Worm (Caenorhabditis elegans): ENCODE measurements around the gene Y53F4B.36.
"Not testable (repeated sequence)": the region's sequence is repeated elsewhere in the genome, so short reads cannot be mapped to it uniquely, and the experiment has no call there.

The Y53F4B.36 gene

DNA sequence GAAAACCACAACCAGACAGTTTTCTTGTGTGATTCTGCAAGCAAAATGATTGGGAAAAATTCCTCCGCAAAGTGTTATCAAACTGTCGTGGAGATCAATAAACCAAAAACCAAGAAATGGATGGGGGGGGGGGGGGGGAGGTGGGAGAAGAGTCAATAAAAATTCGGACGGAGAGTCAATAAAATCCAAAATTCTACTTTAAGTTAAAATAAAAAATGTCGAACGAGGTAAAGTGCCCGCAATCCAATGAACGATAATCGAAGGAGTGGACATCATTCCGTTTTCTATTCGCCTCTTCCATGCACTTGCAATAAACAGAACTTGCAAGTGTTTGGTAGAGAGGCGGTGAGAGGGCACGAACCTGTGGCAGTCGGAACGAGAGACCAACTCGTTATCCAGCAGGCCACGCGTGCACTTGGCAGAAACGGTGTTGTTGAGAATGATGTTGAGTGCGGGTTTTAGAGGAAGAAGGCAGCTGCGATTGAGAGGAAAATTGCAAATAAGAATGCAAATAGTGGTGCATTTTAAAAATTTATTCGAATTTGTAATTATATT, 10.0 kb upstream of the Y53F4B.36 start, which contains the start of gene gst-27 (continued):
- peak; percentile 80 for TF ChIP-seq nhr-77 (tag; optimal IDR thresholded peaks at IDR 0.05)
- peak; percentile 85 for TF ChIP-seq fos-1 (tag; optimal IDR thresholded peaks at IDR 0.05)
- TF ChIP-seq snpc-4 (tag; optimal IDR thresholded peaks at IDR 0.05), result peak; percentile 62
- TF ChIP-seq R02D3.7 (tag; optimal IDR thresholded peaks at IDR 0.05), result no peak
- TF ChIP-seq mbf-1 (tag; optimal IDR thresholded peaks at IDR 0.05), result no peak
- TF ChIP-seq unc-55 (GFP tag; optimal IDR thresholded peaks at IDR 0.05), result peak; percentile 72
- TF ChIP-seq nhr-6 (tag; optimal IDR thresholded peaks at IDR 0.05), result no peak
- TF ChIP-seq nhr-25 (tag; optimal IDR thresholded peaks at IDR 0.05), result peak; percentile 63
- peak; percentile 92 for TF ChIP-seq crh-2 (tag; optimal IDR thresholded peaks at IDR 0.05)
- peak; percentile 69 for TF ChIP-seq lin-11 (tag; optimal IDR thresholded peaks at IDR 0.05)
- TF ChIP-seq Y55F3AM.14 (GFP tag; optimal IDR thresholded peaks at IDR 0.05), result peak; percentile 82
- no peak for TF ChIP-seq nhr-11 (tag; optimal IDR thresholded peaks at IDR 0.05)
- TF ChIP-seq nhr-12 (tag; optimal IDR thresholded peaks at IDR 0.05), result no peak
- peak; percentile 84 for TF ChIP-seq C34F6.9 (tag; optimal IDR thresholded peaks at IDR 0.05)
- no peak for TF ChIP-seq nhr-23 (tag; optimal IDR thresholded peaks at IDR 0.05)
- no peak for TF ChIP-seq lin-39 (tag; optimal IDR thresholded peaks at IDR 0.05)
- TF ChIP-seq elt-3 (tag; optimal IDR thresholded peaks at IDR 0.05), result no peak
- TF ChIP-seq sma-9 (GFP tag; optimal IDR thresholded peaks at IDR 0.05), result peak; percentile 83
- no peak for TF ChIP-seq sma-9 (tag; optimal IDR thresholded peaks at IDR 0.05)
- peak; percentile 26 for TF ChIP-seq ceh-16 (tag; optimal IDR thresholded peaks at IDR 0.05)
- TF ChIP-seq unc-39 (tag; optimal IDR thresholded peaks at IDR 0.05), result no peak
- peak; percentile 65 for TF ChIP-seq zag-1 (tag; optimal IDR thresholded peaks at IDR 0.05)
- TF ChIP-seq mdl-1 (tag; optimal IDR thresholded peaks at IDR 0.05), result peak; percentile 29 to 48
- no peak for TF ChIP-seq dmd-4 (tag; optimal IDR thresholded peaks at IDR 0.05)
- TF ChIP-seq ztf-1 (GFP tag; conservative IDR thresholded peaks at IDR 0.05), result no peak
- TF ChIP-seq ZK546.5 (tag; optimal IDR thresholded peaks at IDR 0.05), result no peak

ce11 chrII:15167340-15167739, 8.4 kb upstream of the Y53F4B.36 start, which contains the start of gene gst-28:
TSS of gene gst-28 (minus strand) at chrII:15167577.
- TF ChIP-seq ZK546.5 (tag; optimal IDR thresholded peaks at IDR 0.05) (no peak), sma-9 (GFP tag; optimal IDR thresholded peaks at IDR 0.05) (peak; percentile 14), sma-9 (tag; optimal IDR thresholded peaks at IDR 0.05) (no peak)

DNA sequence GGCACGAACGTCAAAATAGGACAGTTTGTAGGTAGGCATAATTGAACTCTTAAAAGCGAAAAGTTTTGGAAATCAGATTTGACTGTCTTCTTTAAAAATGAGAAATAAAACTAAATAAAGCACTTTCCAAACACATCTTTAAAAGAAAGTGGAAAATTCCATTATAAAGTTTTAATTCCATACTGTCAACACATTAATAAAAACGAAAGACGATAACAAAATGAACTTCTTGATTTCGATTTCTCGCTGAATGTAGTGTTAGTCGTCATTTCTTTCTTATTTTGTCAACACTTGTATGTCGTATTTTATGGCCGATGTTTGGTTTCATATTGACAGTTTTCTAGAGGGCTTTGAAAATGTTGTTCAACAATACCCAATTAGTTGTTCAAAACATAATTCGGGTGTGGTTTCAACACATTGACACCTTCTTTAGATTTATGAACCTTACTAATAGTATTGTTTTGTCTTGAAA, 5.9 kb upstream of the Y53F4B.36 start, which contains the start of gene gst-29:
gst-29 (minus strand) TSS at position 51 of the 472 bp plus-strand sequence.
- TF ChIP-seq mbf-1 (tag; optimal IDR thresholded peaks at IDR 0.05), result no peak
- TF ChIP-seq F13H6.1 (tag; optimal IDR thresholded peaks at IDR 0.05), result no peak
- TF ChIP-seq sma-9 (GFP tag; optimal IDR thresholded peaks at IDR 0.05), result no peak
- no peak for TF ChIP-seq sma-9 (tag; optimal IDR thresholded peaks at IDR 0.05)
- no peak for TF ChIP-seq nhr-11 (tag; optimal IDR thresholded peaks at IDR 0.05)
- no peak for TF ChIP-seq lin-11 (tag; optimal IDR thresholded peaks at IDR 0.05)
- TF ChIP-seq mdl-1 (tag; optimal IDR thresholded peaks at IDR 0.05), result no peak
- TF ChIP-seq ZK546.5 (tag; optimal IDR thresholded peaks at IDR 0.05), result no peak
- TF ChIP-seq nhr-77 (tag; optimal IDR thresholded peaks at IDR 0.05), result no peak
- TF ChIP-seq fos-1 (tag; optimal IDR thresholded peaks at IDR 0.05), result no peak
- TF ChIP-seq nhr-25 (tag; optimal IDR thresholded peaks at IDR 0.05), result no peak
- TF ChIP-seq egl-27 (tag; optimal IDR thresholded peaks at IDR 0.05), result no peak

DNA sequence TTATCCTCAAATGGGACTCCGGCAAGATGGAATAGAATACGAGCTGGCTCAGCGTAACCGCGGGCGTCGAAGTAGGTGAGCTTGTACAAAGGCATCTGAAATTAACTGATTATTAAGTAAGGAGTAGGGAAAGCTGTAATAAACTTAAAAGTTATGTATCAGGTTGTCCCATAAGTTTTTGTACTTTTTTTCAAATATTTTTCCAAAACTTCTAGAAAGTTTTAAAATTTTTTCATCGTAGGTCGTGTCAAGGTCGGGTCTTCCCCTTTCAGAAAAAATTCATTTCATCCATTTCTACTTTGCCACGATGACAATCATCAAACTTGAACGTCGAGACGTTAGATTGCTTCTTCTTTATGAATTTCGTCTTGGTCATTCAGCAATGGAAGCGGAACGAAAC, 3.9 kb upstream of the Y53F4B.36 start, which contains the start of gene gst-39:
gst-39 (minus strand) TSS at position 101 of the 400 bp plus-strand sequence.
- not testable (repeated sequence) for TF ChIP-seq fos-1, skn-1, F13H6.1 (tag; optimal IDR thresholded peaks at IDR 0.05)

DNA sequence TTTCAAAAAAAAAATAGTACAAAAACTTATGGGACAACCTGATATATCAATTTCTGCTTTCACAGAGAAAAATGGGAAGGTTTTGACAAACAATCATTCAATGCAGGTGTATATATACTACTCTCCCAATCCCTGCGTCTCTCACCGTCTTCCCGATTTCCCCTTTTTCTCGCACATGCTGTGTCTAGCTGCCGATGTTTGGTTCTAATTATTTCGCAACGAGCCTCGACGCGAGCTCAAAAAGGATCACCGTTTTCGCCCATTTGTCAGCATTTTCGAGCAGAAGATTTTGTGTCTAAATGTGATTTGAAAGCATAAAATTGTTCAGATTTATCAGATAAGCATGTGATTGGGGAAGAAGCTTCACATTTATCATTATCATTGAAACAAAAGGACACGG, 2.6 kb upstream of the Y53F4B.36 start:
- TF ChIP-seq lsy-2 (tag; optimal IDR thresholded peaks at IDR 0.05) (peak in 1 of 2 experiments; percentile 1), nhr-6 (tag; optimal IDR thresholded peaks at IDR 0.05) (no peak), unc-62 (GFP tag; optimal IDR thresholded peaks at IDR 0.05) (no peak), nhr-10 (tag; optimal IDR thresholded peaks at IDR 0.05) (no peak), alr-1 (tag; optimal IDR thresholded peaks at IDR 0.05) (no peak), lin-13 (GFP tag; optimal IDR thresholded peaks at IDR 0.05) (no peak), nhr-11 (tag; optimal IDR thresholded peaks at IDR 0.05) (no peak), mbf-1 (tag; optimal IDR thresholded peaks at IDR 0.05) (no peak), dmd-4 (tag; optimal IDR thresholded peaks at IDR 0.05) (no peak), ztf-1 (GFP tag; conservative IDR thresholded peaks at IDR 0.05) (no peak), nhr-237 (tag; optimal IDR thresholded peaks at IDR 0.05) (no peak), ZK546.5 (tag; optimal IDR thresholded peaks at IDR 0.05) (no peak), sma-9 (GFP tag; optimal IDR thresholded peaks at IDR 0.05) (peak; percentile 11), sma-9 (tag; optimal IDR thresholded peaks at IDR 0.05) (no peak), lin-39 (tag; optimal IDR thresholded peaks at IDR 0.05) (no peak), blmp-1 (tag; optimal IDR thresholded peaks at IDR 0.05; ENCODE audit: insufficient read depth) (no peak), nhr-129 (tag; optimal IDR thresholded peaks at IDR 0.05) (peak; percentile 54), egl-27 (tag; optimal IDR thresholded peaks at IDR 0.05) (no peak), nhr-25 (tag; optimal IDR thresholded peaks at IDR 0.05) (no peak), nhr-23 (tag; optimal IDR thresholded peaks at IDR 0.05) (no peak), snpc-4 (tag; optimal IDR thresholded peaks at IDR 0.05) (no peak), sem-4 (tag; optimal IDR thresholded peaks at IDR 0.05) (no peak), aly-2 (tag; optimal IDR thresholded peaks at IDR 0.05) (no peak), R02D3.7 (tag; optimal IDR thresholded peaks at IDR 0.05) (no peak), nhr-77 (tag; optimal IDR thresholded peaks at IDR 0.05) (no peak), F13H6.1 (tag; optimal IDR thresholded peaks at IDR 0.05) (no peak), lin-11 (tag; optimal IDR thresholded peaks at IDR 0.05) (no peak), ztf-4 (tag; optimal IDR thresholded peaks at IDR 0.05) (no peak), ama-1 (optimal IDR thresholded peaks at IDR 0.05) (no peak)
